Worm (Caenorhabditis elegans) whole organism, L4/young adult: Measurements from ENCODE around the gene mlt-11.

Source experiments
- W03F9.2 ChIP-seq: fragments of 150-350 bp; optimal IDR thresholded peaks from 2 replicates; lab custom pipeline; 2014; ENCODE audit warnings: missing biosample characterization, missing genetic modification characterization
- him-1 ChIP-seq: sonication (generic microtip); optimal IDR thresholded peaks from 2 replicates; lab custom pipeline; 2016; ENCODE audit warnings: missing genotype, missing genetic modification reagents, missing genetic modification characterization, missing compliant biosample characterization

DNA sequence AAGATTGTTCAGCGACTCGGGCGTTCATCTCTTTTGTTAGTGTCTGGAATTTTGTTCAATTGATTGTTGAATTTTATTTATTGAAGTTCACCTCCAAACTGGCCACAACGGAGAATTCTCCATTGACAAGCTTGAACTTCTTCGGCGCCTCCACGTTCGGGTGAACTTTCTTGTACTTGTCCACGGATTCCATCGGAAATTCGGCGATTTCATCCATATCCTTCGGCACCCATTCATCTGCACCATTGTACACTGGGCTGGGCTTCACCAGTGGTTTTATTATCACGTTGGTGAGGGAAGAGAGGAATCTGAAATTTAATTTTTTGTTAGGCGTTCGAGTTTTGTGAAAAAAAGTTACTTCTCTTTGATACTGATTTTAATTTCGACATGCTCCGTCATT lies 60.5 kb downstream of the mlt-11 start:
- no peak for TF ChIP-seq W03F9.2 (tag; lab: Kevin White, UChicago)
- TF ChIP-seq him-1 (tag; lab: Kevin White, UChicago) = no peak
